Worm (Caenorhabditis elegans): ENCODE measurements around the gene C25H3.7.

- no peak for TF ChIP-seq ztf-11 (tag; optimal IDR thresholded peaks at IDR 0.05)
- TF ChIP-seq unc-62 (GFP tag; optimal IDR thresholded peaks at IDR 0.05): no peak
- TF ChIP-seq elt-1 (tag; optimal IDR thresholded peaks at IDR 0.05; ENCODE audit: borderline replicate concordance, insufficient read depth): no peak
- no peak for TF ChIP-seq blmp-1 (tag; optimal IDR thresholded peaks at IDR 0.05)
- no peak for TF ChIP-seq nhr-76 (tag; optimal IDR thresholded peaks at IDR 0.05)
- TF ChIP-seq mab-5 (tag; optimal IDR thresholded peaks at IDR 0.05): no peak
- no peak for TF ChIP-seq ham-2 (GFP tag; optimal IDR thresholded peaks at IDR 0.05)
- no peak for TF ChIP-seq pha-4 (tag; optimal IDR thresholded peaks at IDR 0.05)
- TF ChIP-seq flh-1 (GFP tag; optimal IDR thresholded peaks at IDR 0.05): no peak
- TF ChIP-seq unc-39 (tag; optimal IDR thresholded peaks at IDR 0.05): no peak
- TF ChIP-seq lin-13 (tag; optimal IDR thresholded peaks at IDR 0.05): no peak
- TF ChIP-seq nhr-28 (tag; optimal IDR thresholded peaks at IDR 0.05): no peak
- no peak for TF ChIP-seq bed-3 (GFP tag; optimal IDR thresholded peaks at IDR 0.05)
Observed at ce11 chrII:5638059-5638458, 30.7 kb downstream of the C25H3.7 start, which contains the start of gene F59E12.3.

All from whole organism, mixed stage, embryonic.